Fruit fly (Drosophila melanogaster): ENCODE measurements around the gene CG17298.

DNA sequence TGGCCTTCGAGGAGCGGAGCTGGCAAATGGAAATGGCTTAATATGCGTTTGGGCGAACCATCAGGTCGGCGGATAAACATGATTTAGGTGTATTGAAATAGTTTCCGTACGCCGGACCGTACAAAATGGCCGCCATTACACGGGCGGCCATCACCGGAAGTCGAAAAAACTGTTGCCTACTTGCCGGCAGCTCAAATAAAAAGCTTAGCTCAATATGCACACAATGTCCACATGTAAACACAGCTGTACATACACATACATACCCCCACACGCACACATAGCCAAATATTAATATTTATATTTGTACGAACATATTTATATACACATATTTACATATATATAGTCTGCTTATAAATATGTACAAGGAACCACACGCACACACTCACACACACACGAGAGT, 19.8 kb upstream of the CG17298 start:
- TF ChIP-seq kay (GFP tag; ENCODE audit: borderline replicate concordance) (no peak), CG14711 (tag; optimal IDR thresholded peaks at IDR 0.05) (no peak), Mnt (GFP tag; optimal IDR thresholded peaks at IDR 0.05) (no peak)

Data from whole organism, adult.